Worm (Caenorhabditis elegans) whole organism, L4/young adult: ENCODE results near the gene T04B2.7.
"Not testable (repeated sequence)": the region's sequence is repeated elsewhere in the genome, so short reads cannot be mapped to it uniquely, and the experiment has no call there.

Source experiments
- W03F9.2 ChIP-seq: fragments of 150-350 bp; optimal IDR thresholded peaks from 2 replicates; lab custom pipeline; 2014; ENCODE audit warnings: missing biosample characterization, missing genetic modification characterization
- dao-5 ChIP-seq: sonication (generic microtip); optimal IDR thresholded peaks from 2 replicates; lab custom pipeline; 2016; ENCODE audit warnings: missing genotype, missing genetic modification characterization, moderate library complexity, missing compliant biosample characterization
- him-1 ChIP-seq: sonication (generic microtip); optimal IDR thresholded peaks from 2 replicates; lab custom pipeline; 2016; ENCODE audit warnings: missing genotype, missing genetic modification reagents, missing genetic modification characterization, missing compliant biosample characterization

Gene T04B2.7

DNA sequence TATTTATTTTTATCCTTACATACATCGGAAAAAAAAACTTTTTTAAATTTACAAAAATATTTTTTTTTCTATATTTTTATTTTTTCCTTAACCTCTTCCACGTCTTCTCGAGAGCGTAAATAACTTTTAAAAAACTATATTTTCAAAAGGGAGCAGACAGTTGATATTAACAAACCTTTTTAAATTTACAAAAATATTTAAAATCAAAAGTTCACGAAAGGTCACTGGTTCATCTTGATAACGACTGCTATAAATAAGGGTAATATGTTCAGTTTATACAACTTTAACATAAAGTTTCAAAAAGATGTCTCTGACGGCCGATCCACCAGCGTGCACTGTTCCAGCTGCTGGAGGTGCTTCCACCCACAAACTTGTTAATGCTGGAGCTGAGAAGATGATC is 27.3 kb downstream of the T04B2.7 start, which contains the start of the genes F44D12.16 and msd-2:
F44D12.16 (plus strand) TSS at position 301 of the 400 bp plus-strand sequence.
msd-2 (plus strand) TSS at position 305 of the 400 bp plus-strand sequence.
- not testable (repeated sequence) for TF ChIP-seq him-1, dao-5, W03F9.2 (tag; lab: Kevin White, UChicago)

ce11 chrIV:10027566-10027965 is 28.5 kb downstream of the T04B2.7 start, which contains the start of gene gipc-2:
Gene gipc-2, minus strand, starts transcription at chrIV:10027666.
- TF ChIP-seq him-1 (tag; lab: Kevin White, UChicago) = no peak
- no peak for TF ChIP-seq W03F9.2 (tag; lab: Kevin White, UChicago)
- TF ChIP-seq dao-5 (tag; lab: Kevin White, UChicago) = no peak

DNA sequence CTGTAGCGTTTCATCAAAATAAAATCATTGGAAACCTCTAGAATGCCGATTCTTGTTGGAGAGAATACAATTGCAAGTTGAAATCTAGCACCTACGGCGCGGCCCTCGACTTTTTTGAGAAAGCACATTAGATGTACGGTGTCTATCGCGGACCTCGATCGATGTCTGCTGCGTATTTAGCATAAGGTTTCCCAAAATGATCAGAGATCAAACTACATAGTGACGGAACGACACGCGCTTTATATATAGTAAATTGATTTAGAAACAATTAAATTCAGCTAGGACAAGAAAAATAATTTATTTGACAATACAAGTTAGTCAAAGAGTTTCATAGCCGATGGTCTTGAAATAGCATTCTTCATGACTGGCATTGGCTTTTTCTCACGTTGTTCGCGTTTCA is 29.9 kb downstream of the T04B2.7 start:
- TF ChIP-seq him-1 (tag; lab: Kevin White, UChicago) (no peak), dao-5 (tag; lab: Kevin White, UChicago) (no peak), W03F9.2 (tag; lab: Kevin White, UChicago) (no peak)

DNA sequence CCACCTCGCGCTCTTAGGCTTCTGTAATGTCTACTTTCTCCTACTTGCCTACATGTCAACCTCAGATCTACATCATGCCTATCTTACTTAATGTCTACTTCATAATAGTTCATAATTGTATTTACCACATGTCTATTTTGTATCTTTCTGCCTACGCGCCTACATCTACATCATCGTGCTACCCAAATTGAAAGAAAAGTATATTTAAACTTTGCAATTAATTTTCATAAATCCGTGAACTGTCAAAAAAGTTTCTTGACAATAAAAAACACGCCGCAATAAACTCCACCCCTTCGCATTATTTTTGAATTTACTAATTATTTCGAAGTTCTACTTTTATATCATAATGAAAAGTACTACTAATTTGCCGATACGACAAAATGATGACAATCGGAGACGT is 33.0 kb downstream of the T04B2.7 start, which contains the start of gene F44D12.8:
F44D12.8 (plus strand) TSS at position 301 of the 400 bp plus-strand sequence.
- no peak for TF ChIP-seq W03F9.2 (tag; lab: Kevin White, UChicago)
- TF ChIP-seq dao-5 (tag; lab: Kevin White, UChicago) = no peak
- TF ChIP-seq him-1 (tag; lab: Kevin White, UChicago) = no peak

DNA sequence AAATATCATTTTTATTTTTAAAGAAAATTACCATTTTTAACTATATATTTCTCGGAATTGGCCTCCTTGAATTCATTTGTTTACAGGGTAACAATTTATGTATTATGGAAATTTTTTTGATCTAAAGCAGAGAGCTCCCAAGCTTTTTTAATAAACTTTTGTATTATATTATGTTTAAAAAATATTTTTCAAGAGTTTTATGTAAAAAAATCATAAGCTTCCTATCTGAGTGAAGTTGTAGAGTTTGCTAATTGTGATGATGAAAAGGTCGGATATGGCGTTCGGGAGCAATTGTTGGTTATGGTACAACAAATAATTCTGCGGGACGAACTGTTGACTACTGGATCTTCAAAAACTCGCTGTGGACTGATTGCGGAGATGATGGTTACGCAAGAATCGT is 34.8 kb downstream of the T04B2.7 start, which contains the start of gene F44D12.19:
F44D12.19 (plus strand) TSS at position 301 of the 400 bp plus-strand sequence.
- TF ChIP-seq him-1 (tag; lab: Kevin White, UChicago) (no peak), dao-5 (tag; lab: Kevin White, UChicago) (no peak), W03F9.2 (tag; lab: Kevin White, UChicago) (no peak)

- TF ChIP-seq W03F9.2 (tag; lab: Kevin White, UChicago) (no peak), dao-5 (tag; lab: Kevin White, UChicago) (no peak), him-1 (tag; lab: Kevin White, UChicago) (no peak)
Measured at ce11 chrIV:10017633-10018032, 38.4 kb downstream of the T04B2.7 start, which contains the start of gene F44D12.2. Gene F44D12.2, minus strand, starts transcription at chrIV:10017733.

DNA sequence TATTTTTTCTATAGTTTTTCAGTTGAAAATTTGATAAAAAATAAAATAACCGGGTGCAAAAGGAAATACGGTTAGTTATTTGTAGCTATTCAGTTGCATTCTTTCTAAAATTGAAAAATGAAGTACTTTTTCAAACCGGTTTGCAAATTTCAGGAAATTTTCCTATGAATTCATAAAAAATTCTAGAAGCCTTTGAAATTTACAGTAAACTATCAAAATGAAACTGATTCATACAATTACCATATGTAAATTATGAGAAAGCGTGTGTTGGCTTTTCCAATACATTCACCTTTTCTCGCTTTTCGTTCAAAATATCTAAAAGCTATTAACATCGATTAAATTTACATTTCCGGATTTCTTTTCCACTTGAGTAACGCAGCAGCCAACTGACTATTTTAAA is 39.1 kb downstream of the T04B2.7 start, which contains the start of gene ent-7:
ent-7 (plus strand) TSS at position 301 of the 400 bp plus-strand sequence.
- TF ChIP-seq him-1 (tag; lab: Kevin White, UChicago) (no peak), dao-5 (tag; lab: Kevin White, UChicago) (no peak), W03F9.2 (tag; lab: Kevin White, UChicago) (no peak)

DNA sequence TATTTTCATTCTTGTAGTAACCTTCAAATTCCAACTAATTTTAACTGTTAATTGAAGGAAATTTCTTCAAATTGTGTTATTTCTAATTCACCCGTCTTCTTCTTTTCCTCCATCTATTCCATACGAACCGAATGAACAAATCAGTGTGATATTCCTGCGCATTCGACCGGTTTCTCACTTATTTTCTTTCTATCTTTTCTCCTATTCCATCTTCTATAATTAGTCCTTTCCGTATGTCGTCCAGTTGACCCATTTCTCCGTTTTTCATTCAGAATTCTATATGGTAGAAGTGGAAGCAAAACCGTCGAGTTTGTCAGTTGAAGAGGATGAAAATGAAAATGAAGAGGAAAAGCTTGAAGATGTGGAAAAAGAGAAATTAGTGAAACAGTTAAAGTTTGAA is 46.5 kb downstream of the T04B2.7 start, which contains the start of gene magu-4:
magu-4 (plus strand) TSS at position 218 of the 400 bp plus-strand sequence.
- TF ChIP-seq W03F9.2 (tag; lab: Kevin White, UChicago) (no peak), dao-5 (tag; lab: Kevin White, UChicago) (no peak), him-1 (tag; lab: Kevin White, UChicago) (no peak)

DNA sequence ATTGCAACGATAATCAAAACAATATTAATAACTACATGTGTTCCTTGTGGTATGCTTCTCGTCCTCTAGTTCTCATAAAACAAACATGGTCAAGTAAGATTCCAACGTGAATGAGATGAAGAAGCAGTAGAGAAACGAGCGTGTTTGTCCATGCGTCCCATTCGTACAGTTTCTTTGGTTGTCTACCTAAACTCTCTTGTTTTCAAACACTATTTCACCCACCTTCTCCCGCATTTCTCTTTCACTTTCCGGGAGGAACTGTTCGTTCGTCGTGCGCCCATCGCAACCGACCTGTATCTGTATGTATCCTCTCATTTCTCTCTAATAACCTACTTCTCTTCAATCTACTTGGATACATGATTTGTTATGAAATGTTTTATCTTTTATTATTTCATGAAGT is 48.3 kb downstream of the T04B2.7 start:
- TF ChIP-seq W03F9.2 (tag; lab: Kevin White, UChicago) = no peak
- TF ChIP-seq him-1 (tag; lab: Kevin White, UChicago) = no peak
- TF ChIP-seq dao-5 (tag; lab: Kevin White, UChicago) = no peak

ce11 chrIV:10006792-10007191 is 49.2 kb downstream of the T04B2.7 start, which contains the start of gene C47E12.13:
Gene C47E12.13, minus strand, starts transcription at chrIV:10006892.
- TF ChIP-seq him-1 (tag; lab: Kevin White, UChicago) = no peak
- no peak for TF ChIP-seq W03F9.2 (tag; lab: Kevin White, UChicago)
- no peak for TF ChIP-seq dao-5 (tag; lab: Kevin White, UChicago)
